Worm (Caenorhabditis elegans): ENCODE data around the gene F38H4.5.
A peak's percentile ranks its signal among the peaks of the same experiment; 100 is the strongest.

The F38H4.5 gene

ce11 chrIV:11854777-11855176 lies 2.8 kb downstream of the F38H4.5 start, which contains the start of gene tag-30 (continued):
- TF ChIP-seq hlh-11 (tag; optimal IDR thresholded peaks at IDR 0.05) (peak; percentile 36), attf-4 (tag; optimal IDR thresholded peaks at IDR 0.05) (no peak)

- peak in 1 of 2 experiments; percentile 92 for TF ChIP-seq unc-62 (GFP tag; optimal IDR thresholded peaks at IDR 0.05 in 1 of 2)
- TF ChIP-seq unc-62 (tag; optimal IDR thresholded peaks at IDR 0.05): no peak
- no peak for TF ChIP-seq arid-1 (GFP tag; conservative IDR thresholded peaks at IDR 0.05)
Observed at ce11 chrIV:11855424-11855823, 3.4 kb downstream of the F38H4.5 start.

DNA sequence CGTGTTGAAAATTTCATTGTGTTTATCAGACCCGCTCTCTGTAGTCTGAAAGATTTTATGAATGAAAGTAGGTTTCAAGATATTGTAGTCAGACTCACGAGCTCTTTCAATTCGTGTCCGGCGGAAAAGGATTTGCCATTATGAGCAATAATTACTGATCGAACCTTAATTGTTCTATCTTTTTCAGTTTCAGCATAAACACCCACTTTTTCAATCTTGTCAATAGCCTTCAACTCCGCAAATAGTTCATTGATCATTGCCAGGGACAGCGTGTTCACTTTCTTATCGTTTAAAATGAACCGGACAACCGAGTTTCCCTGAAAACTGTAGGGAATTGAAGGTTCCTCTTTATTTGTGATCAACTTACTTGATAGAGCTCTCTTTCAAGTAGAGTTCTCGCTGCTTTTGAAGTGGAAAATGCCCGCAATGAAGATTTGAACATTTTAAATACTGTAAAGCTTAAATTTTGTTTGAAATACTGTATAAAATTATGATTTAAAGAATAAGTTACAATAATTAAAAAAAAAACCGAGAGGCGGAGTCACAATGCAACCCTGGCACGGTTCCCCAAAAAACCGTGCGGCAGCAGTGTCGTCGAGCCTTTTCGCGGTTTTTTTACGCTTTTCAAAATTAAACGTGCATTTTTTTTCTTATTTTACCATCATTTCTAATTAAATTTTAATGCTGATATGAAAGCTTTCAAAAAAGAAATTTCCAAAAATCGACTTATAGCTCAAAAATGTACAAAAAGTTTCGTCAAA lies 4.1 kb downstream of the F38H4.5 start, which contains the start of gene ech-2:
Gene ech-2 (minus strand): TSS at position 452 of the 761 bp plus-strand sequence.
- TF ChIP-seq hlh-30 (tag; optimal IDR thresholded peaks at IDR 0.05; ENCODE audit: insufficient read depth) (peak; percentile 38), spr-3 (GFP tag; optimal IDR thresholded peaks at IDR 0.05) (no peak), F37D6.2 (tag; optimal IDR thresholded peaks at IDR 0.05) (no peak), dve-1 (tag; optimal IDR thresholded peaks at IDR 0.05; ENCODE audit: insufficient read depth) (peak; percentile 41), T26A8.4 (GFP tag; IDR thresholded peaks at IDR 0.05) (no peak), mxl-2 (GFP tag; conservative IDR thresholded peaks at IDR 0.05) (no peak), dpl-1 (GFP tag; optimal IDR thresholded peaks at IDR 0.05) (peak; percentile 42), dmd-9 (GFP tag; IDR thresholded peaks at IDR 0.05) (no peak), zip-2 (tag; optimal IDR thresholded peaks at IDR 0.05) (no peak), daf-19 (GFP tag; conservative IDR thresholded peaks at IDR 0.05) (no peak), F10B5.3 (tag; optimal IDR thresholded peaks at IDR 0.05) (no peak), rbr-2 (tag; optimal IDR thresholded peaks at IDR 0.05) (peak; percentile 2), lin-38 (GFP tag; IDR thresholded peaks at IDR 0.05) (peak; percentile 58), aha-1 (tag) (peak; percentile 94), nhr-42 (GFP tag; IDR thresholded peaks at IDR 0.05) (no peak), lir-3 (tag; optimal IDR thresholded peaks at IDR 0.05) (no peak), lsy-2 (tag; optimal IDR thresholded peaks at IDR 0.05) (peak in 1 of 2 experiments; percentile 43), mep-1 (tag; optimal IDR thresholded peaks at IDR 0.05) (peak; percentile 29), daf-16 (GFP tag; optimal IDR thresholded peaks at IDR 0.05) (no peak), daf-16 (tag; optimal IDR thresholded peaks at IDR 0.05) (peak; percentile 53), mes-2 (tag; optimal IDR thresholded peaks at IDR 0.05; ENCODE audit: poor library complexity, severe bottlenecking) (peak; percentile 69), unc-62 (GFP tag; optimal IDR thresholded peaks at IDR 0.05 in 1 of 2) (peak in 1 of 2 experiments; percentile 23), unc-62 (tag; optimal IDR thresholded peaks at IDR 0.05) (no peak)

- TF ChIP-seq nhr-48 (tag; optimal IDR thresholded peaks at IDR 0.05) (no peak), unc-62 (GFP tag; optimal IDR thresholded peaks at IDR 0.05 in 1 of 2) (peak in 1 of 2 experiments; percentile 83), unc-62 (tag; optimal IDR thresholded peaks at IDR 0.05) (no peak), ceh-44 (GFP tag; IDR thresholded peaks at IDR 0.05) (peak; percentile 51; the same call in 1 of the 2 replicates), daf-16 (GFP tag; optimal IDR thresholded peaks at IDR 0.05) (peak in 1 of 2 experiments; percentile 22), daf-16 (tag; optimal IDR thresholded peaks at IDR 0.05) (peak; percentile 21), ceh-62 (tag; optimal IDR thresholded peaks at IDR 0.05) (no peak), mep-1 (tag; optimal IDR thresholded peaks at IDR 0.05) (peak; percentile 81), aha-1 (tag) (peak; percentile 96), hif-1 (tag; optimal IDR thresholded peaks at IDR 0.05) (peak in 1 of 2 experiments; percentile 56), T26A8.4 (GFP tag; IDR thresholded peaks at IDR 0.05) (peak; percentile 38; the same call in 1 of the 2 replicates), Y48G9A.11 (GFP tag; IDR thresholded peaks at IDR 0.05) (no peak), lsy-2 (tag; optimal IDR thresholded peaks at IDR 0.05) (peak; percentile 55 to 79), ama-1 (optimal IDR thresholded peaks at IDR 0.05) (peak; percentile 67), F10B5.3 (tag; optimal IDR thresholded peaks at IDR 0.05) (no peak), lin-13 (GFP tag; optimal IDR thresholded peaks at IDR 0.05) (peak; percentile 58), set-16 (GFP tag; IDR thresholded peaks at IDR 0.05) (peak; percentile 87), lim-7 (GFP tag; IDR thresholded peaks at IDR 0.05) (no peak), lin-15B (tag; optimal IDR thresholded peaks at IDR 0.05) (no peak), madf-9 (GFP tag; conservative IDR thresholded peaks at IDR 0.05) (0 out of 2 replicates have a peak, but pooled peaks have one; percentile 46), fkh-10 (GFP tag; optimal IDR thresholded peaks at IDR 0.05) (peak; percentile 83), attf-4 (tag; optimal IDR thresholded peaks at IDR 0.05) (no peak), mxl-3 (GFP tag; optimal IDR thresholded peaks at IDR 0.05) (peak; percentile 42), ceh-82 (tag; optimal IDR thresholded peaks at IDR 0.05) (no peak), mdt-29 (GFP tag; IDR thresholded peaks at IDR 0.05) (no peak), hmg-1.1 (GFP tag; IDR thresholded peaks at IDR 0.05) (peak; percentile 90), dmd-6 (GFP tag; IDR thresholded peaks at IDR 0.05) (peak; percentile 46), dpl-1 (GFP tag; optimal IDR thresholded peaks at IDR 0.05) (peak; percentile 19)
Observed at ce11 chrIV:11857159-11857565, 5.2 kb downstream of the F38H4.5 start.

All from whole organism, L4 larva.